Worm (Caenorhabditis elegans) whole organism, midembryonic: Measurements from ENCODE around the gene ZK185.1.

ENCODE experiments used
- T22C8.4 ChIP-seq: fragments of 200-800 bp; sonication (Bioruptor generic); IDR thresholded peaks from 2 replicates; pipeline ENCODE4 v1.3.6; 2022; ENCODE audit warnings: missing genetic modification characterization, missing compliant biosample characterization
- cog-1 ChIP-seq: sonication (generic microtip); optimal IDR thresholded peaks from 2 replicates; lab custom pipeline; 2016; ENCODE audit warnings: missing genetic modification characterization, missing compliant biosample characterization
- flt-1 ChIP-seq: fragments of 200-800 bp; sonication (Bioruptor generic); IDR thresholded peaks from 2 replicates; pipeline ENCODE4 v1.3.6; 2022; ENCODE audit warnings: missing genetic modification characterization, missing compliant biosample characterization
- klf-2 ChIP-seq: fragments of 200-800 bp; sonication (Bioruptor generic); conservative IDR thresholded peaks from 2 replicates; pipeline ENCODE4 v1.3.6; 2022; ENCODE audit warnings: missing genetic modification reagents, missing genetic modification characterization, missing compliant biosample characterization
- med-1 ChIP-seq: sonication (generic microtip); optimal IDR thresholded peaks from 2 replicates; lab custom pipeline; 2017; ENCODE audit warnings: missing genetic modification characterization, mild to moderate bottlenecking, missing compliant biosample characterization, antibody characterized with exemption, missing genetic modification reagents; ENCODE audit not compliant: insufficient read depth
- tab-1 ChIP-seq: fragments of 200-800 bp; sonication (Bioruptor generic); IDR thresholded peaks from 2 replicates; pipeline ENCODE4 v1.3.6; 2022; ENCODE audit warnings: missing genetic modification characterization, missing compliant biosample characterization
- ztf-29 ChIP-seq: fragments of 200-800 bp; sonication (Bioruptor generic); IDR thresholded peaks from 2 replicates; pipeline ENCODE4 v1.3.6; 2022; ENCODE audit warnings: missing genetic modification reagents, missing genetic modification characterization, missing compliant biosample characterization

DNA sequence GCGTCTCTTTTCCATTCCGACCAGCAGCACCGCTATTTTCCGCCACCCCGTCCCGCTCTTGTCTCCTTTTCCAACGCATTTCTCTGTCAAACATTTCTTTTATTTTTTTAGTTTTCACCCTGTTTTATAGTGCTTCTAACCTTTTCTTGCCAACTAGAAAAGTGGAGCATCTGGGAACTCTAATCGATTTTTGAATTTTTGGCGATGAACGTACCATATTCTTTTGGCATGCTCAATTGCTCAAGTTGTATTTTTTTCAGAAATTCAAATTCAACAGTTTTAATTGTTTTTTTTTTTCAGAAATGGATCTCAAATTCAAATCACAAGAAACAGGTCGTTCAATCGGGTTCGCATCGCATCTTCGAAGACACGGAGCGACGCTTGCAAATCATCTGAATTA is at the start of gene ZK185.1:
- TF ChIP-seq ztf-29 (GFP tag; lab: Robert Waterston, UW) (no peak), tab-1 (no peak), cog-1 (tag; lab: Kevin White, UChicago) (no peak), klf-2 (GFP tag; lab: Robert Waterston, UW) (no peak), med-1 (no peak), T22C8.4 (no peak), flt-1 (GFP tag; lab: Robert Waterston, UW) (no peak)
